Worm (Caenorhabditis elegans) whole organism, L2 larva: ENCODE measurements around the gene W08F4.10.

Experiments
- F13H6.1 ChIP-seq: sonication (generic microtip); optimal IDR thresholded peaks from 2 replicates; lab custom pipeline; 2016; ENCODE audit warnings: missing genetic modification characterization, missing compliant biosample characterization
- ZK546.5 ChIP-seq: sonication (generic microtip); optimal IDR thresholded peaks from 2 replicates; lab custom pipeline; 2017; ENCODE audit warnings: missing biosample characterization, missing genetic modification characterization
- aly-2 ChIP-seq: fragments of 150-350 bp; optimal IDR thresholded peaks from 2 replicates; lab custom pipeline; 2014; ENCODE audit warnings: missing biosample characterization, missing genetic modification characterization
- ceh-82 ChIP-seq: fragments of 150-350 bp; optimal IDR thresholded peaks from 2 replicates; lab custom pipeline; 2014; ENCODE audit warnings: missing biosample characterization, missing genetic modification characterization
- dmd-4 ChIP-seq: sonication (generic microtip); optimal IDR thresholded peaks from 2 replicates; lab custom pipeline; 2017; ENCODE audit warnings: missing biosample characterization, missing genetic modification characterization
- egl-27 ChIP-seq: sonication (generic microtip); optimal IDR thresholded peaks from 3 replicates; lab custom pipeline; 2017; ENCODE audit warnings: missing biosample characterization, missing genetic modification reagents, missing genetic modification characterization
- elt-1 ChIP-seq: fragments of 150-350 bp; optimal IDR thresholded peaks from 2 replicates; lab custom pipeline; 2014; ENCODE audit warnings: missing biosample characterization, missing genetic modification characterization
- fos-1 ChIP-seq: fragments of 150-350 bp; optimal IDR thresholded peaks from 2 replicates; lab custom pipeline; 2014; ENCODE audit warnings: missing biosample characterization, missing genetic modification characterization
- lin-13 ChIP-seq: fragments of 150-350 bp; optimal IDR thresholded peaks from 2 replicates; lab custom pipeline; 2014; ENCODE audit warnings: missing biosample characterization, missing genetic modification reagents, missing genetic modification characterization
- mab-5 ChIP-seq: fragments of 150-350 bp; optimal IDR thresholded peaks from 2 replicates; lab custom pipeline; 2014; ENCODE audit warnings: missing biosample characterization, missing genetic modification characterization
- nhr-10 ChIP-seq: sonication (generic microtip); optimal IDR thresholded peaks from 2 replicates; lab custom pipeline; 2017; ENCODE audit warnings: missing biosample characterization, missing genetic modification characterization
- nhr-21 ChIP-seq: fragments of 150-350 bp; optimal IDR thresholded peaks from 2 replicates; lab custom pipeline; 2014; ENCODE audit warnings: missing biosample characterization, missing genetic modification characterization
- nhr-23 ChIP-seq: fragments of 150-350 bp; optimal IDR thresholded peaks from 2 replicates; lab custom pipeline; 2014; ENCODE audit warnings: missing biosample characterization, missing genetic modification reagents, missing genetic modification characterization
- nhr-6 ChIP-seq: fragments of 150-350 bp; optimal IDR thresholded peaks from 2 replicates; lab custom pipeline; 2014; ENCODE audit warnings: missing biosample characterization, missing genetic modification characterization
- unc-55 ChIP-seq: fragments of 150-350 bp; sonication (generic microtip); optimal IDR thresholded peaks from 3 replicates; lab custom pipeline; 2014; ENCODE audit warnings: missing biosample characterization, missing genetic modification reagents, missing genetic modification characterization
- unc-62 ChIP-seq: fragments of 150-350 bp; optimal IDR thresholded peaks from 2 replicates; lab custom pipeline; 2014; ENCODE audit warnings: missing biosample characterization, missing genetic modification reagents, missing genetic modification characterization
- ztf-11 ChIP-seq: sonication (generic microtip); optimal IDR thresholded peaks from 2 replicates; lab custom pipeline; 2017; ENCODE audit warnings: missing biosample characterization, missing genetic modification characterization

The W08F4.10 gene

DNA sequence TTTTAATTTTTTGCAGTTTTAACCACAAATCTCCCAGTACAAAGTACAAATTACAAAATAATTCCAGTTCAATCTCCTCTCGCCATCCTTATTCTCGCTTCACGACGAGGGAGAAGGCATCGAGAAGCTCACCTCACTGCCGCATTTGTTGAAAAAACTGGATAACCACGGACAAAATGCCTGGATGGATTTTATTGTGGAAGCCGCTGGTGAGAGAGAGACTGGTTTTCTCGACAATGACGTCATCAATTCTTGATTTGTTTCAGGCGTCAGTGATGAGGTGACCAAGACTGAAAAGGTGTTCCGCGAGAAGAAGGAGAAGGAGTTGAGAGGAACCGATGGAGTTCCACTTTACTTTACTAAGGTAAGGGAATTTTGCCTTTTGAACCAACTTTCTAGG is 41.5 kb downstream of the W08F4.10 start:
- TF ChIP-seq unc-55 (GFP tag; lab: Kevin White, UChicago), result peak; percentile 7
- no peak for TF ChIP-seq nhr-23 (tag; lab: Kevin White, UChicago)
- no peak for TF ChIP-seq elt-1

DNA sequence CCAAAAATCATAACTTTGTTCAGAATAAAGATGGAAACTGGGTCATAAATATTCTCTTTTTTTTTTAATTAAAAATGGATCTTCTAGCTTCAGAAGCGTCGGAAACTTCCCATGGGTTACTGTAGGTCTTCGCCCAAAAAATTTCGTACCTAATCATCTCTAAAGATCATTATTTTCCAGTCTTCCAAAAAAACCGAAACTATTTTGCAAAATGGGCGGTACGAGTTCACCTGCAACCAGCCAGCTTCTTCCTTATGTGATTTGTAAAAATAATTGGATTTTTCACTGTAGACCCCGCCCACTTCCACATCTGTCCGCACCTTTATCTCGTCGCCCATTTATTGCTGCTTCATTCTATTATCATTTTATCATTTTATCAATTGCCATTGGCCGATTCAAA is 44.6 kb downstream of the W08F4.10 start, which contains the start of gene mlt-10:
Gene mlt-10 (plus strand): TSS at position 301 of the 400 bp plus-strand sequence.
- TF ChIP-seq lin-13 (GFP tag; lab: Kevin White, UChicago) (no peak), dmd-4 (tag; lab: Kevin White, UChicago) (no peak), nhr-10 (tag; lab: Kevin White, UChicago) (no peak), ZK546.5 (tag; lab: Kevin White, UChicago) (no peak), egl-27 (tag; lab: Kevin White, UChicago) (no peak), F13H6.1 (tag; lab: Kevin White, UChicago) (no peak), mab-5 (tag; lab: Kevin White, UChicago) (no peak), ztf-11 (tag; lab: Kevin White, UChicago) (no peak), nhr-6 (tag; lab: Kevin White, UChicago) (no peak), unc-55 (GFP tag; lab: Kevin White, UChicago) (no peak), fos-1 (no peak), ceh-82 (tag; lab: Kevin White, UChicago) (no peak), unc-62 (GFP tag; lab: Kevin White, UChicago) (no peak)
- TF ChIP-seq, all 48 proteins: peak for 0

DNA sequence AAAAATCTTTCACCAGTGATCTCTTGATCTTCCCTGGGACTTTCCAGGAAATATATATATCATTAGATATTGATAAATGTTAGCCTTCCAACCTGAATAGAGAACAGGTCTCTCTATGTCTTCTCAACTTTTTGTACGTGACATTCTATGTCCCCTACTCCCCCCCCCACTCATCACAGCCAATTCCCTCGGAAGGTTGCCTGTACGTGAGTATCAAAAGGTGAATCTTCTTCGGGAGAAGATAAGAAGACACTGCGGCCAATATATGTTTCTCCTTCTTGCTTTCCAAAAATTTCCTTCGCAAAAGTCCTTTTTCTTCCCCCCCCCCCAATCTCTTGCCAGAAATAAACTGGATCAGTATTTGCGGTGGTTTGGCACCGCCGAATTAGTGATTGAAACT is 48.6 kb downstream of the W08F4.10 start:
- TF ChIP-seq aly-2 (tag; lab: Kevin White, UChicago) (no peak), nhr-21 (tag; lab: Kevin White, UChicago) (peak; percentile 51)
